Worm (Caenorhabditis elegans): Measurements from ENCODE around the gene cdl-1.

- no peak for TF ChIP-seq lsy-2 (tag; optimal IDR thresholded peaks at IDR 0.05)
- TF ChIP-seq nhr-12 (tag; optimal IDR thresholded peaks at IDR 0.05), result no peak
- no peak for TF ChIP-seq nhr-76 (tag; optimal IDR thresholded peaks at IDR 0.05)
- TF ChIP-seq nhr-28 (tag; optimal IDR thresholded peaks at IDR 0.05), result no peak
- TF ChIP-seq unc-62 (GFP tag; optimal IDR thresholded peaks at IDR 0.05), result no peak
- TF ChIP-seq nhr-237 (tag; optimal IDR thresholded peaks at IDR 0.05), result no peak
- TF ChIP-seq ceh-83 (GFP tag; optimal IDR thresholded peaks at IDR 0.05), result no peak
- no peak for TF ChIP-seq snpc-4 (tag; optimal IDR thresholded peaks at IDR 0.05)
- no peak for TF ChIP-seq ztf-11 (tag; optimal IDR thresholded peaks at IDR 0.05)
- no peak for TF ChIP-seq blmp-1 (tag; optimal IDR thresholded peaks at IDR 0.05)
- no peak for TF ChIP-seq lin-13 (tag; optimal IDR thresholded peaks at IDR 0.05)
- TF ChIP-seq mep-1 (tag; optimal IDR thresholded peaks at IDR 0.05), result no peak
Observed at ce11 chrII:10834717-10835116, 49.5 kb downstream of the cdl-1 start.
